Fruit fly (Drosophila melanogaster): Measurements from ENCODE around the gene Arts.

The Arts gene

dm6 chr3L:16567495-16567894 lies 35.2 kb upstream of the Arts start (continued):
- peak; percentile 2 for TF ChIP-seq CG6813 (GFP tag; optimal IDR thresholded peaks at IDR 0.05)
- no peak for TF ChIP-seq CG18476 (GFP tag; optimal IDR thresholded peaks at IDR 0.05)
- TF ChIP-seq p53 (GFP tag; optimal IDR thresholded peaks at IDR 0.05): no peak
- peak; percentile 68 for TF ChIP-seq Sox100B (GFP tag; optimal IDR thresholded peaks at IDR 0.05)
- TF ChIP-seq lmd (GFP tag; IDR thresholded peaks at IDR 0.05): peak; percentile 48; the same call in 1 of the 2 replicates
- TF ChIP-seq kni (GFP tag; optimal IDR thresholded peaks at IDR 0.05): no peak
- TF ChIP-seq CG10654 (GFP tag; optimal IDR thresholded peaks at IDR 0.05): peak; percentile 23
- TF ChIP-seq CG9727 (GFP tag; optimal IDR thresholded peaks at IDR 0.05): peak; percentile 53
- peak; percentile 98 for TF ChIP-seq kah (GFP tag; optimal IDR thresholded peaks at IDR 0.05)
- TF ChIP-seq Atf6 (GFP tag; IDR thresholded peaks at IDR 0.05): no peak
- TF ChIP-seq pb (GFP tag; optimal IDR thresholded peaks at IDR 0.05): no peak
- peak; percentile 45 for TF ChIP-seq CG5180 (GFP tag; optimal IDR thresholded peaks at IDR 0.05)
- TF ChIP-seq CG14860 (GFP tag; IDR thresholded peaks at IDR 0.05; ENCODE audit: partially characterized antibody): no peak
- TF ChIP-seq CG7839 (tag; optimal IDR thresholded peaks at IDR 0.05): peak; percentile 73
- no peak for TF ChIP-seq Dip3 (GFP tag; optimal IDR thresholded peaks at IDR 0.05)
- no peak for TF ChIP-seq Hr39 (optimal IDR thresholded peaks at IDR 0.05)
- no peak for TF ChIP-seq stwl (tag; optimal IDR thresholded peaks at IDR 0.05)
- TF ChIP-seq CG2678 (tag; optimal IDR thresholded peaks at IDR 0.05): peak; percentile 77
- TF ChIP-seq Adf1 (GFP tag; IDR thresholded peaks at IDR 0.05): no peak
- TF ChIP-seq CG16863 (GFP tag; optimal IDR thresholded peaks at IDR 0.05): no peak
- peak; percentile 30 for TF ChIP-seq CG33557 (GFP tag; optimal IDR thresholded peaks at IDR 0.05)
- peak; percentile 48 for TF ChIP-seq odd (GFP tag; optimal IDR thresholded peaks at IDR 0.05)
- no peak for TF ChIP-seq Myb (GFP tag; optimal IDR thresholded peaks at IDR 0.05)
- peak; percentile 71 for TF ChIP-seq nerfin-1 (tag; optimal IDR thresholded peaks at IDR 0.05)
- no peak for TF ChIP-seq Sry-δ (GFP tag; optimal IDR thresholded peaks at IDR 0.05)
- peak; percentile 54; the same call in 2 of the 3 replicates for TF ChIP-seq tgo (GFP tag; IDR thresholded peaks at IDR 0.05)
- TF ChIP-seq ftz-f1 (GFP tag; optimal IDR thresholded peaks at IDR 0.05): no peak
- peak; percentile 57 for TF ChIP-seq Abd-B (GFP tag; optimal IDR thresholded peaks at IDR 0.05)
- no peak for TF ChIP-seq Sry-β (GFP tag; optimal IDR thresholded peaks at IDR 0.05)
- TF ChIP-seq Deaf1 (tag; optimal IDR thresholded peaks at IDR 0.05): peak; percentile 25
- no peak for TF ChIP-seq cas (GFP tag; IDR thresholded peaks at IDR 0.05)
- TF ChIP-seq sc (optimal IDR thresholded peaks at IDR 0.05): no peak
- peak; percentile 48 for TF ChIP-seq sc (GFP tag; optimal IDR thresholded peaks at IDR 0.05)
- no peak for TF ChIP-seq CG8089 (GFP tag; optimal IDR thresholded peaks at IDR 0.05)
- no peak for TF ChIP-seq fru (optimal IDR thresholded peaks at IDR 0.05)
- no peak for TF ChIP-seq CG32532 (GFP tag; IDR thresholded peaks at IDR 0.05)
- no peak for TF ChIP-seq Ets97D (GFP tag; optimal IDR thresholded peaks at IDR 0.05)
- TF ChIP-seq Nf-YB (GFP tag; optimal IDR thresholded peaks at IDR 0.05): peak; percentile 37
- TF ChIP-seq CG11247 (GFP tag; IDR thresholded peaks at IDR 0.05): no peak
- peak; percentile 42 for TF ChIP-seq HHEX (GFP tag; optimal IDR thresholded peaks at IDR 0.05)
- TF ChIP-seq ATbp (GFP tag; optimal IDR thresholded peaks at IDR 0.05): peak; percentile 69
- no peak for TF ChIP-seq Bteb2 (GFP tag; optimal IDR thresholded peaks at IDR 0.05)
- TF ChIP-seq CG8944 (GFP tag; optimal IDR thresholded peaks at IDR 0.05): no peak
- TF ChIP-seq sob (GFP tag; IDR thresholded peaks at IDR 0.05): no peak
- TF ChIP-seq NFAT (GFP tag; IDR thresholded peaks at IDR 0.05): no peak
- TF ChIP-seq sug (tag; optimal IDR thresholded peaks at IDR 0.05): peak; percentile 27
- TF ChIP-seq CrebB (tag; optimal IDR thresholded peaks at IDR 0.05): no peak
- TF ChIP-seq CG31388 (GFP tag; optimal IDR thresholded peaks at IDR 0.05): no peak
- TF ChIP-seq CG1647 (GFP tag; optimal IDR thresholded peaks at IDR 0.05): no peak
- no peak for TF ChIP-seq CG6175 (GFP tag; IDR thresholded peaks at IDR 0.05)
- no peak for TF ChIP-seq CG14050 (GFP tag; IDR thresholded peaks at IDR 0.05)
- peak; percentile 68 for TF ChIP-seq D19A (tag; optimal IDR thresholded peaks at IDR 0.05)
- peak; percentile 1 for TF ChIP-seq Jarid2 (GFP tag; optimal IDR thresholded peaks at IDR 0.05)

All from whole organism, embryonic.